Worm (Caenorhabditis elegans): ENCODE measurements around the gene M02B7.7.

The M02B7.7 gene

DNA sequence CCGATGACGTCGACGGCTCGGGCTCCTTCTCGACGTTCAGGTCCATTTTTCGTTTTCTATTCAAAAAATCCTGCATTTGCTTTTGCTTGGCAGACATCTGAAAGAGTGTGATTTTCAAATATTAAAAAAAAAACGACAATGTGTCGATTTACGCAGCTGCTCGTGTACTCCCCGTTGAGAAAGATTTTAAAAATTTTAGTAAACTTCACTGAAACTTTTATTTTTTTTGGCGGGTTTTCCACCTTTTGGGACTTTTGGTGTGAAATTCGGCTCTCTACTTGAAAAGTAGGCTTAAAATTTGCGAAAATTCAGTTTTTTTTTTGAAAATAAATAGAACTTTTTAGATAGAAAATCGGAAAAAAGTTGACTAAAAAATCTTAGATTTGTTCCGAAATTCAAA lies at the start of gene M02B7.7:
Gene M02B7.7 (minus strand): TSS at position 101 of the 400 bp plus-strand sequence.
- no peak for TF ChIP-seq ceh-9 (tag; optimal IDR thresholded peaks at IDR 0.05)

DNA sequence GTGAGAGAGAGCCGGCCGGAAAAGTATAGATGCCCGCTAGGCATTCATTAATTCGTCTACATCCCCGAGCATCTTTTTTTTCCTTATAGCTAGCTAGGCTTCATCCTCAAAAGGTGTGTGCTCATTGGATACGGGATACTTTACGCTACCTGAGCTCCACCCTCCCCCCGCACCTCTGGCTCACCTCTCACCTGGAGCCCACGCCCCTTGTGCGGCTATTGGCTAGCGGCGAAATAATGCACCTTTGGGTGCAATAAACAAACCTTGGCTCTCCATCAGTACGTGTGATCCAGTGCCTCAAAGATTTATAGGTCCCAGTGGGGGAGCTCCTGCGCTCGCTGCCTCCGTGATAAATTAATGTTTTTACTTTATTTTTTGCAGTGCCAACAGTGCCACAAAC lies 49.2 kb upstream of the M02B7.7 start:
- TF ChIP-seq nfya-1 (tag; optimal IDR thresholded peaks at IDR 0.05; ENCODE audit: insufficient read depth), result peak; percentile 65
- peak; percentile 21 for TF ChIP-seq lin-39 (tag; optimal IDR thresholded peaks at IDR 0.05)
- no peak for TF ChIP-seq nhr-76 (tag; optimal IDR thresholded peaks at IDR 0.05)

DNA sequence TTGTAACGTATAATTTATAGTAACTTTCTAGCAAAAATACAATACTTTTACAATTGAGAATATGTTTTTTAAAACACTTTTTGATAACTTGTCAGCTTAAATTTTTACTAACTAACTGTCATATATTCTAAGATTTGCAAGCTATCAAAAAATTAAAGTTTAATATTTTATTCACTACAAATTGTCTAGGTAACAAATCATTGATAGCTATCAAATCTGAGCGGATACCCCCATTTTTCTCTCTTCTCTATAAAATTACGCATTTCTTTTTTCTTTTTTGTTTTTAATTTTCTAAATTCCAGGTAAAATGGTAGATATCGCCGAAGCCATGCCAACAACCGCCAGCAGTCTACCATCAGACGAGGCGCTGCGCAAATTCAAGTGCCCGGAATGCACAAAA lies 48.6 kb upstream of the M02B7.7 start, which contains the start of gene zag-1:
Gene zag-1 (plus strand): TSS at position 301 of the 400 bp plus-strand sequence.
- TF ChIP-seq egl-27 (tag; optimal IDR thresholded peaks at IDR 0.05), result no peak
- no peak for TF ChIP-seq daf-12 (tag; optimal IDR thresholded peaks at IDR 0.05)
- no peak for TF ChIP-seq mml-1 (tag; optimal IDR thresholded peaks at IDR 0.05)
- no peak for TF ChIP-seq elt-2 (tag; optimal IDR thresholded peaks at IDR 0.05)
- no peak for TF ChIP-seq tbx-2 (tag; optimal IDR thresholded peaks at IDR 0.05)
- no peak for TF ChIP-seq elt-1 (tag; optimal IDR thresholded peaks at IDR 0.05)

DNA sequence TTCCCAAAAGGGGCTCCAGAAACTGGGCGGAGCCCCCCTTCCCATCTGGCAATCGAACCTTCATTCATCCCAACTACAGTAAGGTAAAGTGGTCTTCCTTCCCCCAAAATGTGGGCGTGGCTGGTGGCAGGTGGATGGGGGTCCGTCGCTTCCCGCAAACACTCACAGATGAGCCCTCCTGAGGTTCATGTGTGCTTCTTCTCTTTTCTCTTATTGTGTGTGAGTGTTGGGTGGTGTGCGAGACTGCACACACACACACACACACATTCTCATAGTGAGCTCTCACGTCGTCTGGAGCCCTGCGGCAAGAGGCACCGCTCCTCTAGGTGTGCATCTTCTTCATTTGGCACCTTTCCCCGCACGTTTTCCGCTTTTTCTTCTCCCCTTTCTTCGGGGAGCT lies 47.6 kb upstream of the M02B7.7 start:
- no peak for TF ChIP-seq ceh-16 (tag; optimal IDR thresholded peaks at IDR 0.05)
- TF ChIP-seq nfya-1 (tag; optimal IDR thresholded peaks at IDR 0.05; ENCODE audit: insufficient read depth), result peak; percentile 9
- TF ChIP-seq sea-2 (GFP tag; optimal IDR thresholded peaks at IDR 0.05), result no peak
- no peak for TF ChIP-seq ceh-28 (tag; optimal IDR thresholded peaks at IDR 0.05)

ce11 chrIV:3853557-3853956 lies 46.6 kb upstream of the M02B7.7 start:
- TF ChIP-seq nhr-43 (tag; optimal IDR thresholded peaks at IDR 0.05; ENCODE audit: poor library complexity, severe bottlenecking), result no peak
- no peak for TF ChIP-seq mml-1 (tag; optimal IDR thresholded peaks at IDR 0.05)
- no peak for TF ChIP-seq nhr-23 (tag; optimal IDR thresholded peaks at IDR 0.05)
- TF ChIP-seq nhr-25 (tag; optimal IDR thresholded peaks at IDR 0.05), result no peak
- TF ChIP-seq egl-27 (tag; optimal IDR thresholded peaks at IDR 0.05), result no peak
- TF ChIP-seq ceh-28 (tag; optimal IDR thresholded peaks at IDR 0.05), result no peak
- no peak for TF ChIP-seq elt-1 (tag; optimal IDR thresholded peaks at IDR 0.05)
- no peak for TF ChIP-seq ceh-82 (tag; optimal IDR thresholded peaks at IDR 0.05)
- no peak for TF ChIP-seq jun-1 (tag; optimal IDR thresholded peaks at IDR 0.05)
- TF ChIP-seq aly-2 (tag; optimal IDR thresholded peaks at IDR 0.05), result no peak
- TF ChIP-seq unc-39 (tag; optimal IDR thresholded peaks at IDR 0.05), result no peak
- TF ChIP-seq nhr-237 (tag; optimal IDR thresholded peaks at IDR 0.05), result no peak

- TF ChIP-seq aly-2 (tag; optimal IDR thresholded peaks at IDR 0.05), result no peak
- no peak for TF ChIP-seq ama-1 (optimal IDR thresholded peaks at IDR 0.05)
- TF ChIP-seq pqm-1 (tag; optimal IDR thresholded peaks at IDR 0.05), result no peak
- TF ChIP-seq fos-1 (tag; optimal IDR thresholded peaks at IDR 0.05), result no peak
- no peak for TF ChIP-seq jun-1 (tag; optimal IDR thresholded peaks at IDR 0.05)
- no peak for TF ChIP-seq nhr-43 (tag; optimal IDR thresholded peaks at IDR 0.05; ENCODE audit: poor library complexity, severe bottlenecking)
- no peak for TF ChIP-seq ZK546.5 (tag; optimal IDR thresholded peaks at IDR 0.05)
- TF ChIP-seq mdl-1 (tag; optimal IDR thresholded peaks at IDR 0.05), result no peak
- no peak for TF ChIP-seq unc-62 (GFP tag; optimal IDR thresholded peaks at IDR 0.05)
- no peak for TF ChIP-seq mml-1 (tag; optimal IDR thresholded peaks at IDR 0.05)
- TF ChIP-seq nhr-12 (tag; optimal IDR thresholded peaks at IDR 0.05), result no peak
- TF ChIP-seq zag-1 (tag; optimal IDR thresholded peaks at IDR 0.05), result no peak
- no peak for TF ChIP-seq R02D3.7 (tag; optimal IDR thresholded peaks at IDR 0.05)
- no peak for TF ChIP-seq lin-15B (tag; optimal IDR thresholded peaks at IDR 0.05)
- no peak for TF ChIP-seq fkh-2 (tag; optimal IDR thresholded peaks at IDR 0.05)
- TF ChIP-seq nhr-77 (tag; optimal IDR thresholded peaks at IDR 0.05), result no peak
Measured at ce11 chrIV:3848985-3849384, 42.0 kb upstream of the M02B7.7 start.

DNA sequence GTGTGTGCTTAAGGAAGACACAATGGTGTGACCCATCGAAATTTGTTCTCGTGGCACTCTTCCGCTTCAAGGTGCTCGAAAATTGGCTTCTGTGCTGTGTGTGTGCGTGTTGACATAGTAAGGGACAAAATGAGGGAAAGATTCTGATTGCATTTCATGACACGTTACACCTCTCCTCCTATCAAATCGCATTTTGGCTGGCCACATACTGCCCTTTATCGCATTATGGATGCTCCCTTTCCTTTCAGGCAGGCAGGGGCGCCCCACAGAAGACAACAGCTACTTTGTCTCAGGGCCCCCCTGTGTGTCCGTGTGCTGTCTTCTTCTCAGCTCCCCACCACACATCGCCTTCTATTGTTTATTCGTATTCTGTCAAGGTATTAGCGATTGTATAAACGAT lies 40.5 kb upstream of the M02B7.7 start:
- TF ChIP-seq fkh-10 (GFP tag; optimal IDR thresholded peaks at IDR 0.05) (peak; percentile 27), ztf-11 (tag; optimal IDR thresholded peaks at IDR 0.05) (no peak)

Data from whole organism, L3 larva.